Fruit fly (Drosophila melanogaster): Measurements from ENCODE around the gene aub.

The aub gene

dm6 chr2L:11015320-11015719 lies 14.0 kb upstream of the aub start, which contains the start of gene Acp32CD:
Acp32CD (plus strand) TSS chr2L:11015620.
- TF ChIP-seq ewg (GFP tag; optimal IDR thresholded peaks at IDR 0.05) (no peak), Ets65A (GFP tag) (peak; percentile 35), CG6854 (GFP tag; optimal IDR thresholded peaks at IDR 0.05) (no peak), sens (GFP tag) (peak; percentile 34), C15 (GFP tag; IDR thresholded peaks at IDR 0.05) (no peak), nom (GFP tag; optimal IDR thresholded peaks at IDR 0.05) (no peak)

DNA sequence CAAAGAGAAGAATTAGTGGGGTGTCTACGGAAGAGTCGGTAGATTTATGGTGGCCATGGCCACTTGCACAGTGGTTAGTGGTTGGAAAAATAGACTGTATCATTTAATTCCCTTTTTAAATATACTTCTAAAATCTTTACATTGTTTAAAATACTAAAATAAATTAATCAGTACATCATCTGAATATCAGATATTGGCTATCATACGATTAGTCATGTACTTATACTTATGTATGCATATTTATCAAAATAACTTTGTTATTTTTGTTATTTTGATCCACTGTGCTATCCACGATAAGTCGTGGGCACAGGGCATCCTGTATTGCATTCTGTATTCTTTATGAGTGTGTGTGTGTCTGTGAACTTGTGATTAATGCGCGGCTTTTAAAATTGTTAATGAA lies 13.4 kb upstream of the aub start:
- TF ChIP-seq CG6254 (GFP tag; optimal IDR thresholded peaks at IDR 0.05): peak; percentile 53
- peak; percentile 25 for TF ChIP-seq CG10979 (tag; optimal IDR thresholded peaks at IDR 0.05)
- peak; percentile 28 to 55 for TF ChIP-seq bsh (GFP tag; optimal IDR thresholded peaks at IDR 0.05)
- TF ChIP-seq dmrt11E (tag; optimal IDR thresholded peaks at IDR 0.05): peak; percentile 4
- TF ChIP-seq Hr51 (GFP tag; optimal IDR thresholded peaks at IDR 0.05): no peak
- TF ChIP-seq onecut (GFP tag; IDR thresholded peaks at IDR 0.05): no peak
- no peak for TF ChIP-seq psq (GFP tag; optimal IDR thresholded peaks at IDR 0.05)
- no peak for TF ChIP-seq CG9727 (GFP tag; optimal IDR thresholded peaks at IDR 0.05)
- TF ChIP-seq Lim3 (GFP tag; IDR thresholded peaks at IDR 0.05): no peak
- TF ChIP-seq Dfd (GFP tag; optimal IDR thresholded peaks at IDR 0.05): no peak
- TF ChIP-seq row (GFP tag; IDR thresholded peaks at IDR 0.05): peak; percentile 15; the same call in 1 of the 3 replicates
- peak in 1 of 3 experiments; percentile 17 for TF ChIP-seq lola (GFP tag; optimal IDR thresholded peaks at IDR 0.05)
- no peak for TF ChIP-seq dati (GFP tag; IDR thresholded peaks at IDR 0.05)
- no peak for TF ChIP-seq Sox100B (GFP tag; optimal IDR thresholded peaks at IDR 0.05)
- TF ChIP-seq her (GFP tag; optimal IDR thresholded peaks at IDR 0.05): no peak
- peak; percentile 28 for TF ChIP-seq gem (tag; optimal IDR thresholded peaks at IDR 0.05)
- TF ChIP-seq CG2202 (tag; optimal IDR thresholded peaks at IDR 0.05): no peak
- TF ChIP-seq sisA (GFP tag; IDR thresholded peaks at IDR 0.05): no peak

DNA sequence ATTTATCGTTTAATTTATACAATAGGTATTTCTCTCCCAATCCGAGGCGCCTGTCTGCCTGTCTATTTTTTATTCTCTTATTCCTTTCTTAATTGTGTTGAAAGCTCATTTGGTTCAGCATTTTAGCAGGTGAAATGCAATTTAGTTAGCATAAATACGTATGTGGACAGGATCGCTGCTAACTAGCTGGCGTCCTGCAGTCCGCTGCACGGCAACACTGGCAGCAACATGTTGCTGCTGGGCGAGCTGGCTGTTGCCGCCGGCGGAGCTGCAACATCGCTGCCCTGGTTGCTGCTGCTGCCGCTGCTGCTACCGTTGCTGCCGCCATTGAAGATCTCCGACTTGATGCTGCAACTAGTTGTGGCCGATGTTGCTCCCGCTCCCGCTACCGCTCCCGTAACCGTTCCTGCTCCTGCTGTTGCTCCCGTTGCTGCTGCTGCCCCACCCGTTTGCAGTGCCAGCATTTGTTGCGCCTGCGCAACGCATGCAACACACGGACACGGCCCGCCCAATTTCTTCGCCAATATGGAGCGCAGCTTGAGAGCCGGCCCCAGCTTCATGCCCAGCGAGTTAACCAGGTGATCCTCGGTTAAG lies 12.8 kb upstream of the aub start:
- peak; percentile 86 for TF ChIP-seq Ets65A (GFP tag)
- 0 out of 2 replicates have a peak, but pooled peaks have one; percentile 27 for TF ChIP-seq Dref (GFP tag; IDR thresholded peaks at IDR 0.05)
- TF ChIP-seq oc (tag; optimal IDR thresholded peaks at IDR 0.05): no peak
- no peak for TF ChIP-seq CG3407 (GFP tag; optimal IDR thresholded peaks at IDR 0.05)
- TF ChIP-seq CG17328 (GFP tag; IDR thresholded peaks at IDR 0.05): 0 out of 2 replicates have a peak, but pooled peaks have one; percentile 16
- TF ChIP-seq Dbx (GFP tag; IDR thresholded peaks at IDR 0.05): no peak
- peak; percentile 14 for TF ChIP-seq stwl (tag; optimal IDR thresholded peaks at IDR 0.05)
- TF ChIP-seq CG6683 (GFP tag; optimal IDR thresholded peaks at IDR 0.05): no peak
- TF ChIP-seq CG6654 (GFP tag; optimal IDR thresholded peaks at IDR 0.05): no peak
- TF ChIP-seq CG11247 (GFP tag; IDR thresholded peaks at IDR 0.05): 0 out of 2 replicates have a peak, but pooled peaks have one; percentile 27
- no peak for TF ChIP-seq Nf-YB (GFP tag; optimal IDR thresholded peaks at IDR 0.05)
- no peak for TF ChIP-seq CG15269 (tag; optimal IDR thresholded peaks at IDR 0.05)
- peak; percentile 96 for TF ChIP-seq CG4424 (GFP tag; optimal IDR thresholded peaks at IDR 0.05)
- TF ChIP-seq CG11560 (tag; IDR thresholded peaks at IDR 0.05): no peak
- no peak for TF ChIP-seq sqz (GFP tag; optimal IDR thresholded peaks at IDR 0.05)
- TF ChIP-seq Deaf1 (tag; optimal IDR thresholded peaks at IDR 0.05): no peak
- 0 out of 4 replicates have a peak, but pooled peaks have one; percentile 22 for TF ChIP-seq Dll (GFP tag; IDR thresholded peaks at IDR 0.05; ENCODE audit: partially characterized antibody)
- no peak for TF ChIP-seq CG32767 (GFP tag; IDR thresholded peaks at IDR 0.05)
- no peak for TF ChIP-seq CG12071 (GFP tag; optimal IDR thresholded peaks at IDR 0.05)
- peak; percentile 89 for TF ChIP-seq CG11504 (tag; optimal IDR thresholded peaks at IDR 0.05)
- peak; percentile 44 for TF ChIP-seq Med (GFP tag)
- no peak for TF ChIP-seq CG13287 (GFP tag; IDR thresholded peaks at IDR 0.05; ENCODE audit: partially characterized antibody)
- TF ChIP-seq prd (optimal IDR thresholded peaks at IDR 0.05): no peak
- 0 out of 3 replicates have a peak, but pooled peaks have one; percentile 14 for TF ChIP-seq prd (GFP tag; IDR thresholded peaks at IDR 0.05)
- no peak for TF ChIP-seq CG31388 (GFP tag; optimal IDR thresholded peaks at IDR 0.05)

Measured in whole organism, embryonic.